Fruit fly (Drosophila melanogaster): Measurements from ENCODE around the gene CG12713.

Gene CG12713

DNA sequence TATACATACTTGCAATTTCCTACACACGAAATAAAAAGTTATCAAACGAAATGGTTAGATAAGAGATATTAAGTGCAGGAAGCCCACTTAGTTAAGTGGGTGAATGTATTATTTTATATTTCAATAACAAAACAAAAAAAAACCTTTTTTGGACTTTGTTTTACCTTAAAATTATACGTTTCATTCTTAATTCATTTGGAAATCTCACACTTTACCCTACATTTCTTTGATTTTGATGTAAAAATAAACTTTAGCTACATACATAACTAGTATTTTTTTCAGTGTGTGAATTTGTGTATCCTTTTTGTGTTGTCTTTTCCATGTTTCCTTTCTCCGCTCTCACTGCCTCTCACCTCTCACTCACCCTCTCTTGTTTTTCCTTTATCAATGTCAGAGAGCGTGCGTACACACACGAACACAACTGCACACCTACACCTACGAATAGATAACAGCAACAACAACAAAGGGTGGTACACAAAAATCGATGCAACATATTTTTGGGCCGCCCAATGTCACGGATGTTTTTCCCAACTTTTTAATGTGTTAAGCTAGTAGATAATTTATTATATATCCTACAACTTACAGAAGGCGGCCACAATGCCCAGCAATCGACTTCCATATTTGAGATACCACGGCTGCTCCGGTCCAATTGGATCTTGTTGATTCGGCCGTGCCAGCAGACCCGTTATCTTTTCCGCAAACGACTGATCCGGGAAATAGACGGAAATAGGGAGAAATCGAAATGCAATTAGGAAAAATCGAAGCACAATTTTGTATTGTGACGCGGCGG is 16.7 kb upstream of the CG12713 start (continued):
- TF ChIP-seq CG18476 (GFP tag; optimal IDR thresholded peaks at IDR 0.05) = peak; percentile 20
- peak; percentile 59 for TF ChIP-seq CG11398 (GFP tag; optimal IDR thresholded peaks at IDR 0.05)
- TF ChIP-seq repo (GFP tag; optimal IDR thresholded peaks at IDR 0.05) = no peak
- TF ChIP-seq CG9817 (tag; optimal IDR thresholded peaks at IDR 0.05) = peak; percentile 46
- peak; percentile 83 for TF ChIP-seq CG31441 (GFP tag; IDR thresholded peaks at IDR 0.05)
- peak; percentile 42 for TF ChIP-seq Atf-2 (GFP tag; optimal IDR thresholded peaks at IDR 0.05)
- peak; percentile 65 for TF ChIP-seq CG15479 (GFP tag; optimal IDR thresholded peaks at IDR 0.05)
- peak; percentile 81 for TF ChIP-seq PHDP (tag; optimal IDR thresholded peaks at IDR 0.05)
- no peak for TF ChIP-seq Med (GFP tag)
- TF ChIP-seq pzg (GFP tag; optimal IDR thresholded peaks at IDR 0.05) = no peak
- TF ChIP-seq az2 (GFP tag; optimal IDR thresholded peaks at IDR 0.05) = peak; percentile 77
- TF ChIP-seq CG16779 (GFP tag; IDR thresholded peaks at IDR 0.05) = no peak
- no peak for TF ChIP-seq cad (GFP tag; optimal IDR thresholded peaks at IDR 0.05)
- TF ChIP-seq lab (GFP tag; optimal IDR thresholded peaks at IDR 0.05) = peak; percentile 87
- no peak for TF ChIP-seq Max (GFP tag; optimal IDR thresholded peaks at IDR 0.05)
- peak; percentile 54 for TF ChIP-seq CG17328 (GFP tag; IDR thresholded peaks at IDR 0.05)
- peak; percentile 38 for TF ChIP-seq CG11723 (GFP tag; optimal IDR thresholded peaks at IDR 0.05)
- peak; percentile 16 for TF ChIP-seq pros (GFP tag; optimal IDR thresholded peaks at IDR 0.05)
- peak; percentile 87 for TF ChIP-seq CG30403 (GFP tag; optimal IDR thresholded peaks at IDR 0.05)
- TF ChIP-seq Dek (tag; optimal IDR thresholded peaks at IDR 0.05) = peak; percentile 67
- peak; percentile 74 for TF ChIP-seq gsb-n (tag; optimal IDR thresholded peaks at IDR 0.05)
- TF ChIP-seq slou (GFP tag; optimal IDR thresholded peaks at IDR 0.05) = peak; percentile 44
- TF ChIP-seq B-H1 (GFP tag; IDR thresholded peaks at IDR 0.05) = peak; percentile 36; the same call in 1 of the 3 replicates
- TF ChIP-seq salm (tag; optimal IDR thresholded peaks at IDR 0.05) = peak; percentile 43
- peak; percentile 77 for TF ChIP-seq CG3281 (GFP tag; optimal IDR thresholded peaks at IDR 0.05)
- no peak for TF ChIP-seq br (optimal IDR thresholded peaks at IDR 0.05)
- peak; percentile 64 for TF ChIP-seq CG15696 (tag; optimal IDR thresholded peaks at IDR 0.05)
- no peak for TF ChIP-seq Dip2 (GFP tag; IDR thresholded peaks at IDR 0.05)
- TF ChIP-seq TFAM (GFP tag; optimal IDR thresholded peaks at IDR 0.05) = peak; percentile 1
- peak; percentile 44 for TF ChIP-seq CG9609 (GFP tag; optimal IDR thresholded peaks at IDR 0.05)
- peak; percentile 67 for TF ChIP-seq CG17385 (GFP tag; optimal IDR thresholded peaks at IDR 0.05)
- TF ChIP-seq Dfd (GFP tag; optimal IDR thresholded peaks at IDR 0.05) = peak in 1 of 2 experiments; percentile 70
- peak; percentile 60 for TF ChIP-seq D19A (tag; optimal IDR thresholded peaks at IDR 0.05)
- TF ChIP-seq ara (GFP tag; IDR thresholded peaks at IDR 0.05) = no peak
- peak; percentile 69 for TF ChIP-seq Xbp1 (GFP tag; optimal IDR thresholded peaks at IDR 0.05)
- peak; percentile 78 for TF ChIP-seq CG13424 (tag; optimal IDR thresholded peaks at IDR 0.05)
- no peak for TF ChIP-seq CG13287 (GFP tag; IDR thresholded peaks at IDR 0.05; ENCODE audit: partially characterized antibody)
- peak; percentile 96 for TF ChIP-seq cg (GFP tag; optimal IDR thresholded peaks at IDR 0.05)
- peak; percentile 81 for TF ChIP-seq CG9727 (GFP tag; optimal IDR thresholded peaks at IDR 0.05)
- TF ChIP-seq odd (GFP tag; optimal IDR thresholded peaks at IDR 0.05) = peak; percentile 36
- TF ChIP-seq CG12942 (GFP tag; optimal IDR thresholded peaks at IDR 0.05) = peak; percentile 51
- peak; percentile 79 for TF ChIP-seq Oli (tag; optimal IDR thresholded peaks at IDR 0.05)
- peak; percentile 70 for TF ChIP-seq yki (optimal IDR thresholded peaks at IDR 0.05)
- peak; percentile 46 for TF ChIP-seq CG6254 (GFP tag; optimal IDR thresholded peaks at IDR 0.05)
- no peak for TF ChIP-seq gce (GFP tag; IDR thresholded peaks at IDR 0.05)
- no peak for TF ChIP-seq Lpt (GFP tag; optimal IDR thresholded peaks at IDR 0.05)
- peak; percentile 23; the same call in 1 of the 2 replicates for TF ChIP-seq CG5953 (GFP tag; IDR thresholded peaks at IDR 0.05)
- peak; percentile 68 for TF ChIP-seq Ptx1 (GFP tag; IDR thresholded peaks at IDR 0.05)
- TF ChIP-seq CG18599 (GFP tag; optimal IDR thresholded peaks at IDR 0.05) = peak; percentile 86
- peak; percentile 36 for TF ChIP-seq nau (GFP tag; optimal IDR thresholded peaks at IDR 0.05)

Data from whole organism, embryonic.